Worm (Caenorhabditis elegans): ENCODE results near the gene srd-2.

DNA sequence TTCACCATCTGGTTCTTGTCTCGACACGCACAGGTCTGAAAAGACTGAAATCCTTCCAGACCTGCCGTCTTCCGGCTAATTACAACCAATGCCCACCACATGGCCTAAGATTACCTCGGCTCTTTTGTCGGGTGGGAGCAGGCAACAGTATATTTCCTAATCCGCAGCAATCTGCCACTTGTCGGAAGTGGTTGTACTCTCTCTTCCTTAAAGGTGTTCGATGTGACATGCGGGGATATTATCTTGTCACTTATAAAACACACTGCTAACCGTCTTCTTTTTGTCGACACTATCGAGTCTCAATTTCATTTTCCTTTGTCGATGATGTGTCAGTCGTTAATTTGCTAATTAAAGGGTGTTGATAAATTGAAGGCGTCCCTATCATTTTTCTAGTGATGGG, 43.6 kb downstream of the srd-2 start, which contains the start of gene F27E5.3:
- TF ChIP-seq zim-3 (tag; optimal IDR thresholded peaks at IDR 0.05) (no peak), rec-8 (tag; optimal IDR thresholded peaks at IDR 0.05) (no peak), hsf-1 (GFP tag; IDR thresholded peaks at IDR 0.05) (no peak), unc-62 (GFP tag; optimal IDR thresholded peaks at IDR 0.05) (no peak), pha-4 (tag; optimal IDR thresholded peaks at IDR 0.05) (no peak), snpc-3.4 (tag; optimal IDR thresholded peaks at IDR 0.05) (no peak), repo-1 (tag; optimal IDR thresholded peaks at IDR 0.05) (no peak), F57A8.1 (GFP tag; optimal IDR thresholded peaks at IDR 0.05) (no peak), tlf-1 (GFP tag; optimal IDR thresholded peaks at IDR 0.05) (no peak), let-607 (tag; optimal IDR thresholded peaks at IDR 0.05) (no peak), efl-1 (GFP tag; optimal IDR thresholded peaks at IDR 0.05) (no peak)
